Fruit fly (Drosophila melanogaster) whole organism, embryonic: Measurements from ENCODE around the gene CG4953.
A peak's percentile ranks its signal among the peaks of the same experiment; 100 is the strongest.

Experiments
- Aef1 ChIP-seq: fragments of 200-800 bp; sonication (Bioruptor generic); IDR thresholded peaks from 3 replicates; pipeline ENCODE4 v1.3.6; 2022; ENCODE audit warnings: missing biosample characterization, missing genetic modification characterization
- Asciz ChIP-seq: fragments of 200-800 bp; sonication (Bioruptor generic); optimal IDR thresholded peaks from 2 replicates; lab custom pipeline; 2017; ENCODE audit warnings: missing biosample characterization, mild to moderate bottlenecking, missing genetic modification characterization, missing genetic modification reagents
- CG11085 ChIP-seq: fragments of 200-800 bp; sonication (Bioruptor generic); IDR thresholded peaks from 2 replicates; pipeline ENCODE4 v1.3.6; 2022; ENCODE audit warnings: missing biosample characterization, missing genetic modification characterization
- CG11695 ChIP-seq: fragments of 200-800 bp; sonication (Bioruptor generic); IDR thresholded peaks from 3 replicates; pipeline ENCODE4 v1.3.6; 2022; ENCODE audit warnings: missing biosample characterization, missing genetic modification characterization
- CG14710 ChIP-seq: fragments of 200-800 bp; sonication (Bioruptor generic); optimal IDR thresholded peaks from 3 replicates; lab custom pipeline; 2019; ENCODE audit warnings: missing biosample characterization, mild to moderate bottlenecking, missing genetic modification characterization, moderate library complexity
- CG15269 ChIP-seq: fragments of 200-800 bp; sonication (Bioruptor generic); optimal IDR thresholded peaks from 2 replicates; lab custom pipeline; 2018; ENCODE audit warnings: missing biosample characterization, mild to moderate bottlenecking, missing genetic modification characterization, moderate library complexity
- CG1529 ChIP-seq: fragments of 200-800 bp; sonication (Bioruptor generic); optimal IDR thresholded peaks from 3 replicates; lab custom pipeline; 2018; ENCODE audit warnings: missing biosample characterization, missing genetic modification characterization
- CG17361 ChIP-seq: fragments of 200-800 bp; sonication (Bioruptor generic); IDR thresholded peaks from 3 replicates; pipeline ENCODE4 v1.3.6; 2022; ENCODE audit warnings: missing biosample characterization, missing genetic modification characterization
- CG18476 ChIP-seq: fragments of 200-800 bp; sonication (Bioruptor generic); optimal IDR thresholded peaks from 2 replicates; lab custom pipeline; 2016; ENCODE audit warnings: missing biosample characterization, mild to moderate bottlenecking, missing genetic modification characterization
- CG2712 ChIP-seq: fragments of 200-800 bp; optimal IDR thresholded peaks from 3 replicates; lab custom pipeline; 2019; ENCODE audit warnings: missing biosample characterization, mild to moderate bottlenecking, missing genetic modification characterization, moderate library complexity
- CG2875 ChIP-seq: fragments of 200-800 bp; sonication (Bioruptor generic); optimal IDR thresholded peaks from 2 replicates; lab custom pipeline; 2017; ENCODE audit warnings: missing biosample characterization, mild to moderate bottlenecking, missing genetic modification characterization, missing genetic modification reagents
- CG33213 ChIP-seq: fragments of 200-800 bp; sonication (Bioruptor generic); optimal IDR thresholded peaks from 3 replicates; lab custom pipeline; 2016; ENCODE audit warnings: missing biosample characterization, missing genetic modification characterization
- CG6683 ChIP-seq: fragments of 200-800 bp; sonication (Bioruptor generic); optimal IDR thresholded peaks from 2 replicates; lab custom pipeline; 2017; ENCODE audit warnings: missing biosample characterization, mild to moderate bottlenecking, missing genetic modification characterization, missing genetic modification reagents
- CG8290 ChIP-seq, 3 experiments: fragments of 200-800 bp; sonication (Bioruptor generic); optimal IDR thresholded peaks; 2 replicates each; lab custom pipeline; 2016 to 2019; ENCODE audit warnings: missing biosample characterization in 3 of 3, missing genetic modification characterization in 3 of 3, mild to moderate bottlenecking in 2 of 3, moderate library complexity in 1 of 3
- CG8388 ChIP-seq: fragments of 200-800 bp; sonication (Bioruptor generic); optimal IDR thresholded peaks from 2 replicates; lab custom pipeline; 2019; ENCODE audit warnings: missing biosample characterization, mild to moderate bottlenecking, missing genetic modification characterization, moderate library complexity
- CG8478 ChIP-seq: fragments of >200 bp; optimal IDR thresholded peaks from 2 replicates; lab custom pipeline; 2018
- Dip2 ChIP-seq: fragments of 200-800 bp; sonication (Bioruptor generic); IDR thresholded peaks from 2 replicates; pipeline ENCODE4 v1.3.6; 2022; ENCODE audit warnings: missing biosample characterization, missing genetic modification characterization
- Drgx ChIP-seq: fragments of 200-800 bp; sonication (Bioruptor generic); IDR thresholded peaks from 2 replicates; pipeline ENCODE4 v1.3.6; 2022; ENCODE audit warnings: missing biosample characterization, missing genetic modification characterization
- E2f2 ChIP-seq: fragments of 200-800 bp; sonication (Bioruptor generic); IDR thresholded peaks from 2 replicates; pipeline ENCODE4 v1.3.6; 2022; ENCODE audit warnings: missing biosample characterization, missing genetic modification characterization
- HLH3B ChIP-seq: fragments of 200-800 bp; sonication (Bioruptor generic); IDR thresholded peaks from 2 replicates; pipeline ENCODE4 v1.3.6; 2022; ENCODE audit warnings: missing biosample characterization, missing genetic modification characterization
- HLH4C ChIP-seq: fragments of 200-800 bp; sonication (Bioruptor generic); IDR thresholded peaks from 3 replicates; pipeline ENCODE4 v1.3.6; 2022; ENCODE audit warnings: missing biosample characterization, missing genetic modification characterization; ENCODE audit not compliant: partially characterized antibody
- Hey ChIP-seq: fragments of 200-800 bp; sonication (Bioruptor generic); optimal IDR thresholded peaks from 3 replicates; lab custom pipeline; 2018; ENCODE audit warnings: missing biosample characterization, mild to moderate bottlenecking, missing genetic modification characterization
- Hr39 ChIP-seq: fragments of >200 bp; optimal IDR thresholded peaks from 2 replicates; lab custom pipeline; 2017
- Hsf ChIP-seq: fragments of 200-800 bp; sonication (Bioruptor generic); optimal IDR thresholded peaks from 3 replicates; lab custom pipeline; 2016; ENCODE audit warnings: missing biosample characterization, missing genetic modification characterization
- Lhr ChIP-seq: fragments of 200-800 bp; sonication (Bioruptor generic); optimal IDR thresholded peaks from 3 replicates; lab custom pipeline; 2017; ENCODE audit warnings: mild to moderate bottlenecking, missing biosample characterization, missing genetic modification reagents, missing genetic modification characterization
- Mes4 ChIP-seq: fragments of 200-800 bp; sonication (Bioruptor generic); optimal IDR thresholded peaks from 2 replicates; lab custom pipeline; 2016; ENCODE audit warnings: missing biosample characterization, missing genetic modification characterization
- NC2α ChIP-seq: fragments of 200-800 bp; sonication (Bioruptor generic); optimal IDR thresholded peaks from 2 replicates; lab custom pipeline; 2016; ENCODE audit warnings: missing biosample characterization, missing genetic modification characterization
- PHDP ChIP-seq: fragments of 200-800 bp; sonication (Bioruptor generic); optimal IDR thresholded peaks from 3 replicates; lab custom pipeline; 2018; ENCODE audit warnings: missing biosample characterization, mild to moderate bottlenecking, missing genetic modification characterization, moderate library complexity
- aop ChIP-seq: fragments of 200-800 bp; sonication (Bioruptor generic); IDR thresholded peaks from 2 replicates; pipeline ENCODE4 v1.3.6; 2022; ENCODE audit warnings: missing biosample characterization, missing genetic modification characterization
- danr ChIP-seq: fragments of 200-800 bp; sonication (Bioruptor generic); IDR thresholded peaks from 2 replicates; pipeline ENCODE4 v1.3.6; 2022; ENCODE audit warnings: missing biosample characterization, missing genetic modification characterization
- emc ChIP-seq: fragments of 200-800 bp; sonication (Bioruptor generic); optimal IDR thresholded peaks from 2 replicates; lab custom pipeline; 2016; ENCODE audit warnings: missing biosample characterization, missing genetic modification characterization
- esg ChIP-seq: fragments of 200-800 bp; sonication (Bioruptor generic); conservative IDR thresholded peaks from 2 replicates; pipeline ENCODE4 v1.3.6; 2022; ENCODE audit warnings: missing biosample characterization, missing genetic modification characterization
- fd102C ChIP-seq: fragments of 200-800 bp; sonication (Bioruptor generic); optimal IDR thresholded peaks from 2 replicates; lab custom pipeline; 2018; ENCODE audit warnings: missing biosample characterization, mild to moderate bottlenecking, missing genetic modification characterization, moderate library complexity
- fru ChIP-seq: fragments of >200 bp; optimal IDR thresholded peaks from 2 replicates; lab custom pipeline; 2017
- gce ChIP-seq: fragments of 200-800 bp; sonication (Bioruptor generic); IDR thresholded peaks from 3 replicates; pipeline ENCODE4 v1.3.6; 2022; ENCODE audit warnings: missing biosample characterization, missing genetic modification characterization
- gfzf ChIP-seq: fragments of 200-800 bp; sonication (Bioruptor generic); optimal IDR thresholded peaks from 2 replicates; lab custom pipeline; 2016; ENCODE audit warnings: missing biosample characterization, mild to moderate bottlenecking, missing genetic modification characterization, moderate library complexity
- insv ChIP-seq, 2 experiments: fragments of 200-800 bp; sonication (Bioruptor generic); optimal IDR thresholded peaks; 3 replicates each; lab custom pipeline; 2016 to 2018; ENCODE audit warnings: missing biosample characterization in 2 of 2, missing genetic modification characterization in 2 of 2
- jing ChIP-seq: fragments of 200-800 bp; sonication (Bioruptor generic); optimal IDR thresholded peaks from 2 replicates; lab custom pipeline; 2018; ENCODE audit warnings: missing biosample characterization, mild to moderate bottlenecking, missing genetic modification characterization
- kay ChIP-seq: fragments of 200-800 bp; sonication (Bioruptor generic); optimal IDR thresholded peaks from 2 replicates; lab custom pipeline; 2016; ENCODE audit warnings: missing biosample characterization, missing genetic modification characterization
- ken ChIP-seq: fragments of 200-800 bp; sonication (Bioruptor generic); IDR thresholded peaks from 3 replicates; pipeline ENCODE4 v1.3.6; 2022; ENCODE audit warnings: missing biosample characterization, missing genetic modification characterization
- nerfin-1 ChIP-seq: fragments of 200-800 bp; sonication (Bioruptor generic); optimal IDR thresholded peaks from 3 replicates; lab custom pipeline; 2019; ENCODE audit warnings: missing biosample characterization, mild to moderate bottlenecking, missing genetic modification characterization, moderate library complexity
- nmo ChIP-seq: fragments of 200-800 bp; sonication (Bioruptor generic); optimal IDR thresholded peaks from 2 replicates; lab custom pipeline; 2018; ENCODE audit warnings: missing biosample characterization, mild to moderate bottlenecking, missing genetic modification characterization, moderate library complexity
- sd ChIP-seq: fragments of 200-800 bp; sonication (Bioruptor generic); optimal IDR thresholded peaks from 3 replicates; lab custom pipeline; 2018; ENCODE audit warnings: missing biosample characterization, mild to moderate bottlenecking, missing genetic modification characterization, moderate library complexity
- sima ChIP-seq: fragments of 200-800 bp; sonication (Bioruptor generic); optimal IDR thresholded peaks from 2 replicates; lab custom pipeline; 2016; ENCODE audit warnings: missing biosample characterization, missing genetic modification characterization
- sna ChIP-seq: fragments of 200-800 bp; sonication (Bioruptor generic); IDR thresholded peaks from 2 replicates; pipeline ENCODE4 v1.3.6; 2022; ENCODE audit warnings: missing biosample characterization, missing genetic modification characterization; ENCODE audit not compliant: partially characterized antibody
- sob ChIP-seq: fragments of 200-800 bp; sonication (Bioruptor generic); IDR thresholded peaks from 2 replicates; pipeline ENCODE4 v1.3.6; 2022; ENCODE audit warnings: missing biosample characterization, missing genetic modification characterization
- sug ChIP-seq: fragments of 200-800 bp; optimal IDR thresholded peaks from 2 replicates; lab custom pipeline; 2019; ENCODE audit warnings: missing biosample characterization, mild to moderate bottlenecking, missing genetic modification characterization, moderate library complexity
- tap ChIP-seq: fragments of 200-800 bp; optimal IDR thresholded peaks from 3 replicates; lab custom pipeline; 2019; ENCODE audit warnings: missing biosample characterization, mild to moderate bottlenecking, missing genetic modification characterization, moderate library complexity
- trem ChIP-seq: fragments of 200-800 bp; optimal IDR thresholded peaks from 3 replicates; lab custom pipeline; 2019; ENCODE audit warnings: missing biosample characterization, mild to moderate bottlenecking, missing genetic modification characterization, moderate library complexity
- tx ChIP-seq: fragments of 200-800 bp; sonication (Bioruptor generic); optimal IDR thresholded peaks from 2 replicates; lab custom pipeline; 2016; ENCODE audit warnings: missing biosample characterization, missing genetic modification characterization
- unc-4 ChIP-seq: fragments of 200-800 bp; sonication (Bioruptor generic); IDR thresholded peaks from 2 replicates; pipeline ENCODE4 v1.3.6; 2022; ENCODE audit warnings: missing biosample characterization, missing genetic modification characterization; ENCODE audit not compliant: partially characterized antibody
- wor ChIP-seq: fragments of 200-800 bp; sonication (Bioruptor generic); IDR thresholded peaks from 2 replicates; pipeline ENCODE4 v1.3.6; 2022; ENCODE audit warnings: missing biosample characterization, missing genetic modification characterization

Gene CG4953

dm6 chr2L:10276436-10276835 is 9.9 kb downstream of the CG4953 start (continued):
- TF ChIP-seq CG8388 (GFP tag; lab: Kevin White, UChicago) (peak; percentile 46), esg (GFP tag; lab: Robert Waterston, UW) (no peak), Dip2 (no peak), CG33213 (GFP tag; lab: Kevin White, UChicago) (no peak), danr (no peak), sob (GFP tag; lab: Robert Waterston, UW) (no peak), sug (no peak), sd (tag; lab: Kevin White, UChicago) (no peak), E2f2 (GFP tag; lab: Robert Waterston, UW) (no peak), Aef1 (GFP tag; lab: Robert Waterston, UW) (no peak), wor (peak; percentile 12; the same call in 1 of the 2 replicates), Hr39 (lab: Kevin White, UChicago) (no peak), insv (GFP tag; optimal IDR thresholded peaks at IDR 0.05; lab: Kevin White, UChicago) (no peak), CG8478 (no peak), CG15269 (tag; lab: Kevin White, UChicago) (no peak), kay (GFP tag; lab: Kevin White, UChicago) (no peak), aop (no peak), CG11695 (GFP tag; lab: Robert Waterston, UW) (peak; percentile 30; the same call in 1 of the 3 replicates), CG11085 (no peak), CG2875 (GFP tag; lab: Kevin White, UChicago) (peak; percentile 29), ken (GFP tag; lab: Robert Waterston, UW) (no peak), nmo (peak; percentile 41), Hsf (no peak), Asciz (GFP tag; lab: Kevin White, UChicago) (peak; percentile 75), Drgx (GFP tag; lab: Robert Waterston, UW) (peak; percentile 74), Hey (tag; lab: Kevin White, UChicago) (no peak), HLH3B (peak; percentile 46; the same call in 1 of the 2 replicates), trem (peak; percentile 50), nerfin-1 (tag; lab: Kevin White, UChicago) (peak; percentile 42), gfzf (GFP tag; lab: Kevin White, UChicago) (no peak), NC2α (GFP tag; lab: Kevin White, UChicago) (no peak), sna (GFP tag; lab: Robert Waterston, UW) (no peak), tap (tag; lab: Kevin White, UChicago) (no peak), jing (GFP tag; lab: Kevin White, UChicago) (no peak), Lhr (GFP tag; lab: Kevin White, UChicago) (no peak), sima (GFP tag; lab: Kevin White, UChicago) (no peak), CG8290 (GFP tag; optimal IDR thresholded peaks at IDR 0.05; lab: Kevin White, UChicago) (no peak), CG8290 (tag; optimal IDR thresholded peaks at IDR 0.05; lab: Kevin White, UChicago) (no peak), CG14710 (peak; percentile 61), PHDP (tag; lab: Kevin White, UChicago) (no peak), CG2712 (peak; percentile 78), CG6683 (no peak), emc (GFP tag; lab: Kevin White, UChicago) (no peak), gce (GFP tag; lab: Robert Waterston, UW) (peak; percentile 44; the same call in 1 of the 3 replicates), Mes4 (no peak), tx (GFP tag; lab: Kevin White, UChicago) (no peak), CG18476 (GFP tag; lab: Kevin White, UChicago) (no peak), unc-4 (GFP tag; lab: Robert Waterston, UW) (no peak), CG17361 (no peak; the same call in 1 of the 3 replicates), HLH4C (GFP tag; lab: Robert Waterston, UW) (no peak), CG1529 (GFP tag; lab: Kevin White, UChicago) (no peak), fd102C (GFP tag; lab: Kevin White, UChicago) (no peak), fru (lab: Kevin White, UChicago) (no peak)
